Worm (Caenorhabditis elegans) whole organism, L2 larva: ENCODE data around the gene R07E3.1.

Experiments used
- C34F6.9 ChIP-seq: fragments of 150-350 bp; optimal IDR thresholded peaks from 2 replicates; lab custom pipeline; 2014; ENCODE audit warnings: missing biosample characterization, missing genetic modification characterization
- F13H6.1 ChIP-seq: sonication (generic microtip); optimal IDR thresholded peaks from 2 replicates; lab custom pipeline; 2016; ENCODE audit warnings: missing genetic modification characterization, missing compliant biosample characterization
- R02D3.7 ChIP-seq: fragments of 150-350 bp; optimal IDR thresholded peaks from 2 replicates; lab custom pipeline; 2014; ENCODE audit warnings: missing biosample characterization, missing genetic modification characterization
- Y55F3AM.14 ChIP-seq: fragments of 200-800 bp; sonication (Bioruptor generic); optimal IDR thresholded peaks from 2 replicates; lab custom pipeline; 2018; ENCODE audit warnings: mild to moderate bottlenecking, missing genetic modification characterization, missing compliant biosample characterization
- ZK546.5 ChIP-seq: sonication (generic microtip); optimal IDR thresholded peaks from 2 replicates; lab custom pipeline; 2017; ENCODE audit warnings: missing biosample characterization, missing genetic modification characterization
- ama-1 ChIP-seq: fragments of 150-350 bp; optimal IDR thresholded peaks from 2 replicates; lab custom pipeline; 2018; ENCODE audit warnings: inconsistent platforms
- blmp-1 ChIP-seq: sonication (generic microtip); optimal IDR thresholded peaks from 2 replicates; lab custom pipeline; 2017; ENCODE audit warnings: missing genetic modification characterization, mild to moderate bottlenecking, missing compliant biosample characterization, antibody characterized with exemption, moderate library complexity; ENCODE audit not compliant: insufficient read depth
- ceh-82 ChIP-seq: fragments of 150-350 bp; optimal IDR thresholded peaks from 2 replicates; lab custom pipeline; 2014; ENCODE audit warnings: missing biosample characterization, missing genetic modification characterization
- crh-2 ChIP-seq: sonication (generic microtip); optimal IDR thresholded peaks from 2 replicates; lab custom pipeline; 2017; ENCODE audit warnings: missing biosample characterization, missing genetic modification characterization
- dmd-4 ChIP-seq: sonication (generic microtip); optimal IDR thresholded peaks from 2 replicates; lab custom pipeline; 2017; ENCODE audit warnings: missing biosample characterization, missing genetic modification characterization
- egl-27 ChIP-seq: sonication (generic microtip); optimal IDR thresholded peaks from 3 replicates; lab custom pipeline; 2017; ENCODE audit warnings: missing biosample characterization, missing genetic modification reagents, missing genetic modification characterization
- elt-1 ChIP-seq: fragments of 150-350 bp; optimal IDR thresholded peaks from 2 replicates; lab custom pipeline; 2014; ENCODE audit warnings: missing biosample characterization, missing genetic modification characterization
- elt-3 ChIP-seq: sonication (generic microtip); optimal IDR thresholded peaks from 2 replicates; lab custom pipeline; 2017; ENCODE audit warnings: missing biosample characterization, missing genetic modification characterization
- fos-1 ChIP-seq: fragments of 150-350 bp; optimal IDR thresholded peaks from 2 replicates; lab custom pipeline; 2014; ENCODE audit warnings: missing biosample characterization, missing genetic modification characterization
- lin-11 ChIP-seq: fragments of 150-350 bp; sonication (generic microtip); optimal IDR thresholded peaks from 2 replicates; lab custom pipeline; 2014; ENCODE audit warnings: missing biosample characterization, missing genetic modification characterization, inconsistent platforms, mixed read lengths
- lin-39 ChIP-seq: fragments of 150-350 bp; optimal IDR thresholded peaks from 2 replicates; lab custom pipeline; 2014; ENCODE audit warnings: missing biosample characterization, missing genetic modification reagents, missing genetic modification characterization
- lsy-2 ChIP-seq, 2 experiments: fragments of 150-350 bp in 1 of 2; sonication (generic microtip) in 1 of 2; optimal IDR thresholded peaks; 2 replicates each; lab custom pipeline; 2014 to 2017; ENCODE audit warnings: missing biosample characterization in 2 of 2, missing genetic modification characterization in 2 of 2
- mbf-1 ChIP-seq: sonication (generic microtip); optimal IDR thresholded peaks from 2 replicates; lab custom pipeline; 2017; ENCODE audit warnings: missing biosample characterization, missing genetic modification characterization
- nhr-10 ChIP-seq: sonication (generic microtip); optimal IDR thresholded peaks from 2 replicates; lab custom pipeline; 2017; ENCODE audit warnings: missing biosample characterization, missing genetic modification characterization
- nhr-11 ChIP-seq: fragments of 150-350 bp; optimal IDR thresholded peaks from 2 replicates; lab custom pipeline; 2014; ENCODE audit warnings: missing biosample characterization, missing genetic modification characterization
- nhr-12 ChIP-seq: fragments of 150-350 bp; optimal IDR thresholded peaks from 2 replicates; lab custom pipeline; 2014; ENCODE audit warnings: missing biosample characterization, missing genetic modification characterization
- nhr-129 ChIP-seq: fragments of 150-350 bp; optimal IDR thresholded peaks from 2 replicates; lab custom pipeline; 2014; ENCODE audit warnings: missing biosample characterization, missing genetic modification characterization
- nhr-21 ChIP-seq: fragments of 150-350 bp; optimal IDR thresholded peaks from 2 replicates; lab custom pipeline; 2014; ENCODE audit warnings: missing biosample characterization, missing genetic modification characterization
- nhr-237 ChIP-seq: fragments of 150-350 bp; optimal IDR thresholded peaks from 2 replicates; lab custom pipeline; 2014; ENCODE audit warnings: missing biosample characterization, missing genetic modification characterization
- nhr-25 ChIP-seq: fragments of 150-350 bp; sonication (generic microtip); optimal IDR thresholded peaks from 3 replicates; lab custom pipeline; 2014; ENCODE audit warnings: missing biosample characterization, missing genetic modification characterization
- nhr-6 ChIP-seq: fragments of 150-350 bp; optimal IDR thresholded peaks from 2 replicates; lab custom pipeline; 2014; ENCODE audit warnings: missing biosample characterization, missing genetic modification characterization
- peb-1 ChIP-seq: fragments of 150-350 bp; optimal IDR thresholded peaks from 2 replicates; lab custom pipeline; 2014; ENCODE audit warnings: missing biosample characterization, missing genetic modification characterization
- sem-4 ChIP-seq: fragments of 150-350 bp; optimal IDR thresholded peaks from 2 replicates; lab custom pipeline; 2014; ENCODE audit warnings: missing biosample characterization, missing genetic modification reagents, missing genetic modification characterization
- skn-1 ChIP-seq: sonication (generic microtip); optimal IDR thresholded peaks from 2 replicates; lab custom pipeline; 2017; ENCODE audit warnings: missing biosample characterization, missing genetic modification characterization
- sma-3 ChIP-seq: sonication (generic microtip); optimal IDR thresholded peaks from 2 replicates; lab custom pipeline; 2016; ENCODE audit warnings: missing genetic modification reagents, missing genetic modification characterization, missing compliant biosample characterization
- sma-9 ChIP-seq, 2 experiments: fragments of 150-350 bp in 1 of 2; sonication (generic microtip) in 1 of 2; optimal IDR thresholded peaks; 2 replicates each; lab custom pipeline; 2014 to 2016; ENCODE audit warnings: missing genetic modification characterization in 2 of 2, mild to moderate bottlenecking in 1 of 2, missing biosample characterization in 1 of 2, missing compliant biosample characterization in 1 of 2, missing genetic modification reagents in 1 of 2, moderate library complexity in 1 of 2
- snpc-4 ChIP-seq: fragments of 150-350 bp; optimal IDR thresholded peaks from 2 replicates; lab custom pipeline; 2014; ENCODE audit warnings: missing biosample characterization, missing genetic modification characterization
- unc-39 ChIP-seq: fragments of 150-350 bp; optimal IDR thresholded peaks from 2 replicates; lab custom pipeline; 2014; ENCODE audit warnings: missing biosample characterization, missing genetic modification characterization
- ztf-11 ChIP-seq: sonication (generic microtip); optimal IDR thresholded peaks from 2 replicates; lab custom pipeline; 2017; ENCODE audit warnings: missing biosample characterization, missing genetic modification characterization
- ztf-4 ChIP-seq: fragments of 150-350 bp; optimal IDR thresholded peaks from 2 replicates; lab custom pipeline; 2014; ENCODE audit warnings: missing biosample characterization, missing genetic modification characterization

The R07E3.1 gene

ce11 chrX:10336592-10336991, 4.4 kb downstream of the R07E3.1 start:
- no peak for TF ChIP-seq sem-4 (tag; lab: Kevin White, UChicago)
- TF ChIP-seq nhr-10 (tag; lab: Kevin White, UChicago), result no peak
- TF ChIP-seq lin-39 (tag; lab: Kevin White, UChicago), result no peak
- TF ChIP-seq nhr-6 (tag; lab: Kevin White, UChicago), result no peak
- no peak for TF ChIP-seq lin-11
- no peak for TF ChIP-seq nhr-129 (tag; lab: Kevin White, UChicago)
- TF ChIP-seq fos-1 (tag; lab: Kevin White, UChicago), result no peak
- no peak for TF ChIP-seq crh-2 (tag; lab: Kevin White, UChicago)
- no peak for TF ChIP-seq ztf-11 (tag; lab: Kevin White, UChicago)
- TF ChIP-seq Y55F3AM.14 (GFP tag; lab: Kevin White, UChicago), result no peak
- no peak for TF ChIP-seq mbf-1
- no peak for TF ChIP-seq ZK546.5 (tag; lab: Kevin White, UChicago)
- TF ChIP-seq nhr-12 (tag; lab: Kevin White, UChicago), result no peak
- TF ChIP-seq nhr-25 (tag; lab: Kevin White, UChicago), result no peak
- no peak for TF ChIP-seq nhr-21 (tag; lab: Kevin White, UChicago)
- TF ChIP-seq dmd-4 (tag; lab: Kevin White, UChicago), result no peak
- TF ChIP-seq snpc-4 (tag; lab: Kevin White, UChicago), result no peak
- no peak for TF ChIP-seq elt-1 (tag; lab: Kevin White, UChicago)

ce11 chrX:10336138-10336537, 4.8 kb downstream of the R07E3.1 start, which contains the start of gene idpa-3:
TSS of gene idpa-3 (plus strand) at chrX:10336438.
- TF ChIP-seq nhr-6 (tag; lab: Kevin White, UChicago), result no peak
- no peak for TF ChIP-seq nhr-237 (tag; lab: Kevin White, UChicago)
- no peak for TF ChIP-seq skn-1 (tag; lab: Kevin White, UChicago)
- no peak for TF ChIP-seq ceh-82 (tag; lab: Kevin White, UChicago)
- TF ChIP-seq sma-3 (GFP tag; lab: Kevin White, UChicago), result no peak
- no peak for TF ChIP-seq unc-39 (tag; lab: Kevin White, UChicago)
- TF ChIP-seq C34F6.9, result no peak
- no peak for TF ChIP-seq lin-39 (tag; lab: Kevin White, UChicago)
- no peak for TF ChIP-seq ztf-4
- no peak for TF ChIP-seq nhr-12 (tag; lab: Kevin White, UChicago)
- TF ChIP-seq lsy-2 (tag; optimal IDR thresholded peaks at IDR 0.05; lab: Kevin White, UChicago), result no peak
- TF ChIP-seq elt-3 (tag; lab: Kevin White, UChicago), result no peak
- no peak for TF ChIP-seq nhr-129 (tag; lab: Kevin White, UChicago)
- TF ChIP-seq R02D3.7 (tag; lab: Kevin White, UChicago), result no peak
- no peak for TF ChIP-seq Y55F3AM.14 (GFP tag; lab: Kevin White, UChicago)
- TF ChIP-seq egl-27, result no peak

DNA sequence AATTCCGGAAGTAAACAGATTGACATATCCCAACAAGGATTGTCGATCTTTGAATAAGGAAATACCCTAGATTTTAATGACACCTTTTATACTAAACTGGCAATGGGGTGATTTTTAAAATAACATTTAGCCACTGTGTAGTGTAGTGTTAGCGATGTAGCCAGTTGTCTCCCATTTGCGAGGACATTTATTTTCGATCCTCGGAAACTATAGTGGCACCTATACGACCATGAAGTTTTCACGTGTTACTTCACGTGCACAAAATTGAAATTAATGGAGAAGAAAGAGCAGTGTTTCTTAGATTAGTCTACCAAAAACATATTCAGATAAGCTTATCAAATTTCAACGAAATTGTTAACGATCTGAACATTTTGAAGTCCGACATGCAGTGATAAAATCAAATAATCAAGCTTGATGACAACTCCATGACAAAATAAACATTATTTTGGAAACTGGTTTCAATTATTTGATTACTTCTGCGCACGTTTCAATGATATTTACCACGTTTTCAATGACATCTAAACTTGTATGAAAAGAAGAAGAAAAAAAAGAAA, 7.6 kb downstream of the R07E3.1 start, which contains the start of gene R07E3.4:
Gene R07E3.4, minus strand, starts transcription at position 51 of the 554 bp plus-strand sequence.
- TF ChIP-seq nhr-6 (tag; lab: Kevin White, UChicago), result no peak
- no peak for TF ChIP-seq unc-39 (tag; lab: Kevin White, UChicago)
- no peak for TF ChIP-seq snpc-4 (tag; lab: Kevin White, UChicago)
- peak; percentile 22 for TF ChIP-seq fos-1 (tag; lab: Kevin White, UChicago)
- TF ChIP-seq sem-4 (tag; lab: Kevin White, UChicago), result no peak
- TF ChIP-seq elt-3 (tag; lab: Kevin White, UChicago), result no peak
- TF ChIP-seq mbf-1, result no peak
- peak; percentile 75 for TF ChIP-seq egl-27
- TF ChIP-seq F13H6.1 (tag; lab: Kevin White, UChicago), result peak; percentile 20
- TF ChIP-seq crh-2 (tag; lab: Kevin White, UChicago), result peak; percentile 18
- no peak for TF ChIP-seq nhr-129 (tag; lab: Kevin White, UChicago)
- peak; percentile 29 for TF ChIP-seq C34F6.9
- peak; percentile 23 for TF ChIP-seq sma-3 (GFP tag; lab: Kevin White, UChicago)
- no peak for TF ChIP-seq nhr-11 (tag; lab: Kevin White, UChicago)
- no peak for TF ChIP-seq nhr-21 (tag; lab: Kevin White, UChicago)
- no peak for TF ChIP-seq lin-39 (tag; lab: Kevin White, UChicago)
- TF ChIP-seq sma-9 (GFP tag; optimal IDR thresholded peaks at IDR 0.05; lab: Kevin White, UChicago), result peak; percentile 75
- no peak for TF ChIP-seq sma-9 (tag; optimal IDR thresholded peaks at IDR 0.05; lab: Kevin White, UChicago)
- no peak for TF ChIP-seq nhr-237 (tag; lab: Kevin White, UChicago)
- no peak for TF ChIP-seq peb-1
- no peak for TF ChIP-seq blmp-1 (tag; lab: Kevin White, UChicago)
- TF ChIP-seq nhr-25 (tag; lab: Kevin White, UChicago), result peak; percentile 14
- no peak for TF ChIP-seq ama-1 (lab: Kevin White, UChicago)
